Fruit fly (Drosophila melanogaster): Measurements from ENCODE around the gene knrl.
A peak's percentile ranks its signal among the peaks of the same experiment; 100 is the strongest.

The knrl gene

dm6 chr3L:20551862-20552261, 68.6 kb downstream of the knrl start (continued):
- TF ChIP-seq Hr39 (GFP tag; optimal IDR thresholded peaks at IDR 0.05): peak; percentile 53
- TF ChIP-seq CG11902 (GFP tag; optimal IDR thresholded peaks at IDR 0.05): peak; percentile 20
- peak; percentile 64 for TF ChIP-seq CG6808 (GFP tag; optimal IDR thresholded peaks at IDR 0.05)
- peak; percentile 73 for TF ChIP-seq Eip75B (GFP tag; optimal IDR thresholded peaks at IDR 0.05)
- TF ChIP-seq fd59A (GFP tag; optimal IDR thresholded peaks at IDR 0.05): peak; percentile 39
- peak; percentile 72 for TF ChIP-seq pdm3 (GFP tag; optimal IDR thresholded peaks at IDR 0.05)
- no peak for TF ChIP-seq fkh (GFP tag; optimal IDR thresholded peaks at IDR 0.05)
- TF ChIP-seq topi (GFP tag; optimal IDR thresholded peaks at IDR 0.05): peak; percentile 68
- TF ChIP-seq CG6163 (GFP tag; IDR thresholded peaks at IDR 0.05): peak; percentile 70
- peak; percentile 67 for TF ChIP-seq esn (GFP tag; optimal IDR thresholded peaks at IDR 0.05)
- peak; percentile 91 for TF ChIP-seq Eip78C (GFP tag)
- peak; percentile 31 for TF ChIP-seq CG7368 (GFP tag; optimal IDR thresholded peaks at IDR 0.05)
- TF ChIP-seq vri (GFP tag; optimal IDR thresholded peaks at IDR 0.05): no peak
- peak; percentile 52 for TF ChIP-seq Lpt (GFP tag; optimal IDR thresholded peaks at IDR 0.05)
- no peak for TF ChIP-seq CG16779 (tag; optimal IDR thresholded peaks at IDR 0.05)
- peak; percentile 52 for TF ChIP-seq net (GFP tag; optimal IDR thresholded peaks at IDR 0.05)
- TF ChIP-seq CG10631 (GFP tag; optimal IDR thresholded peaks at IDR 0.05): peak; percentile 65
- TF ChIP-seq CG3919 (GFP tag; optimal IDR thresholded peaks at IDR 0.05): peak; percentile 77
- peak; percentile 69 for TF ChIP-seq Ets96B (tag; optimal IDR thresholded peaks at IDR 0.05)
- peak; percentile 25 for TF ChIP-seq CG8632 (GFP tag; optimal IDR thresholded peaks at IDR 0.05)
- TF ChIP-seq ss (GFP tag; optimal IDR thresholded peaks at IDR 0.05): peak; percentile 15 to 39

- peak; percentile 52 for TF ChIP-seq lz (GFP tag; optimal IDR thresholded peaks at IDR 0.05)
- peak; percentile 61 for TF ChIP-seq Hr39 (GFP tag; optimal IDR thresholded peaks at IDR 0.05)
- TF ChIP-seq acj6 (GFP tag; optimal IDR thresholded peaks at IDR 0.05): peak; percentile 60
- peak; percentile 64 for TF ChIP-seq spab (GFP tag; optimal IDR thresholded peaks at IDR 0.05)
- TF ChIP-seq CG8119 (GFP tag; IDR thresholded peaks at IDR 0.05): no peak
- peak in 1 of 2 experiments; percentile 38 for TF ChIP-seq salr (GFP tag; optimal IDR thresholded peaks at IDR 0.05)
- peak; percentile 76 for TF ChIP-seq Met (GFP tag; optimal IDR thresholded peaks at IDR 0.05)
- TF ChIP-seq fd59A (GFP tag; optimal IDR thresholded peaks at IDR 0.05): peak; percentile 53
- TF ChIP-seq Eip93F (GFP tag; optimal IDR thresholded peaks at IDR 0.05): no peak
- TF ChIP-seq fd85E (GFP tag; optimal IDR thresholded peaks at IDR 0.05): no peak
- TF ChIP-seq cyc (GFP tag; optimal IDR thresholded peaks at IDR 0.05): peak; percentile 60
- TF ChIP-seq CG11294 (GFP tag; IDR thresholded peaks at IDR 0.05): no peak
- TF ChIP-seq ss (GFP tag; optimal IDR thresholded peaks at IDR 0.05): peak; percentile 57 to 71
- no peak for TF ChIP-seq Gug (GFP tag; IDR thresholded peaks at IDR 0.05)
- peak; percentile 63 for TF ChIP-seq CG10631 (GFP tag; optimal IDR thresholded peaks at IDR 0.05)
- peak; percentile 42 for TF ChIP-seq CG7368 (GFP tag; optimal IDR thresholded peaks at IDR 0.05)
- no peak for TF ChIP-seq CG6854 (GFP tag; optimal IDR thresholded peaks at IDR 0.05)
- peak; percentile 68 for TF ChIP-seq topi (GFP tag; optimal IDR thresholded peaks at IDR 0.05)
- peak; percentile 54 for TF ChIP-seq net (GFP tag; optimal IDR thresholded peaks at IDR 0.05)
- TF ChIP-seq CG6792 (GFP tag; optimal IDR thresholded peaks at IDR 0.05): peak; percentile 64
- TF ChIP-seq CG9139 (GFP tag; optimal IDR thresholded peaks at IDR 0.05): peak; percentile 32
- no peak for TF ChIP-seq Lpt (GFP tag; optimal IDR thresholded peaks at IDR 0.05)
- no peak for TF ChIP-seq Hr4 (GFP tag; optimal IDR thresholded peaks at IDR 0.05)
- peak; percentile 78 for TF ChIP-seq esn (GFP tag; optimal IDR thresholded peaks at IDR 0.05)
- TF ChIP-seq CG32006 (GFP tag; optimal IDR thresholded peaks at IDR 0.05): peak; percentile 25
- peak; percentile 84 for TF ChIP-seq Ets96B (tag; optimal IDR thresholded peaks at IDR 0.05)
- peak; percentile 55 for TF ChIP-seq vri (GFP tag; optimal IDR thresholded peaks at IDR 0.05)
- TF ChIP-seq CG4318 (GFP tag; optimal IDR thresholded peaks at IDR 0.05): no peak
- peak; percentile 60; the same call in 2 of the 3 replicates for TF ChIP-seq CG6163 (GFP tag; IDR thresholded peaks at IDR 0.05)
- TF ChIP-seq CG3919 (GFP tag; optimal IDR thresholded peaks at IDR 0.05): peak; percentile 71
- peak; percentile 85 for TF ChIP-seq svp (GFP tag)
- TF ChIP-seq OdsH (GFP tag; optimal IDR thresholded peaks at IDR 0.05): peak; percentile 52
- peak; percentile 68 for TF ChIP-seq CG31627 (GFP tag; optimal IDR thresholded peaks at IDR 0.05)
- peak; percentile 17 for TF ChIP-seq CG8632 (GFP tag; optimal IDR thresholded peaks at IDR 0.05)
- 0 out of 2 replicates have a peak, but pooled peaks have one; percentile 33 for TF ChIP-seq CG15336 (GFP tag; IDR thresholded peaks at IDR 0.05)
- TF ChIP-seq CG16779 (tag; optimal IDR thresholded peaks at IDR 0.05): no peak
- no peak for TF ChIP-seq dac (GFP tag; optimal IDR thresholded peaks at IDR 0.05)
- TF ChIP-seq CG11762 (GFP tag; optimal IDR thresholded peaks at IDR 0.05; ENCODE audit: insufficient read depth): peak; percentile 9
- peak; percentile 88 for TF ChIP-seq Eip78C (GFP tag)
- TF ChIP-seq Blimp-1 (GFP tag; optimal IDR thresholded peaks at IDR 0.05): peak; percentile 26
- TF ChIP-seq Ets21C (GFP tag; optimal IDR thresholded peaks at IDR 0.05): peak; percentile 23
- no peak for TF ChIP-seq Sox15 (GFP tag; optimal IDR thresholded peaks at IDR 0.05)
- TF ChIP-seq CG6808 (GFP tag; optimal IDR thresholded peaks at IDR 0.05): peak; percentile 50
These were observed 71.1 kb downstream of the knrl start for dm6 chr3L:20549358-20549757.
